Fruit fly (Drosophila melanogaster) whole organism, embryonic: ENCODE data around the gene CG32369.

ENCODE experiments used
- CG10209 ChIP-seq: fragments of 200-800 bp; sonication (Bioruptor generic); optimal IDR thresholded peaks from 3 replicates; lab custom pipeline; 2017; ENCODE audit warnings: missing biosample characterization, mild to moderate bottlenecking, missing genetic modification characterization, missing genetic modification reagents
- CG11504 ChIP-seq: fragments of 200-800 bp; sonication (Bioruptor generic); optimal IDR thresholded peaks from 3 replicates; lab custom pipeline; 2019; ENCODE audit warnings: missing biosample characterization, mild to moderate bottlenecking, missing genetic modification characterization, moderate library complexity
- CG12219 ChIP-seq: fragments of 200-800 bp; sonication (Bioruptor generic); optimal IDR thresholded peaks from 3 replicates; lab custom pipeline; 2018; ENCODE audit warnings: missing biosample characterization, mild to moderate bottlenecking, missing genetic modification characterization
- CG13296 ChIP-seq: fragments of 200-800 bp; sonication (Bioruptor generic); optimal IDR thresholded peaks from 3 replicates; lab custom pipeline; 2018; ENCODE audit warnings: missing biosample characterization, mild to moderate bottlenecking, missing genetic modification characterization
- CG14050 ChIP-seq: fragments of 200-800 bp; sonication (Bioruptor generic); IDR thresholded peaks from 3 replicates; pipeline ENCODE4 v1.3.6; 2022; ENCODE audit warnings: missing biosample characterization, missing genetic modification characterization
- CG1603 ChIP-seq: fragments of 200-800 bp; sonication (Bioruptor generic); optimal IDR thresholded peaks from 2 replicates; lab custom pipeline; 2019; ENCODE audit warnings: missing biosample characterization, mild to moderate bottlenecking, missing genetic modification characterization, moderate library complexity
- CG16779 ChIP-seq: fragments of 200-800 bp; sonication (Bioruptor generic); IDR thresholded peaks from 2 replicates; pipeline ENCODE4 v1.3.6; 2022; ENCODE audit warnings: missing biosample characterization, missing genetic modification characterization
- CG18011 ChIP-seq: fragments of 200-800 bp; sonication (Bioruptor generic); optimal IDR thresholded peaks from 2 replicates; lab custom pipeline; 2017; ENCODE audit warnings: missing biosample characterization, missing genetic modification characterization, mild to moderate bottlenecking, moderate library complexity, missing genotype
- CG18619 ChIP-seq: fragments of 200-800 bp; sonication (Bioruptor generic); optimal IDR thresholded peaks from 3 replicates; lab custom pipeline; 2017; ENCODE audit warnings: missing biosample characterization, mild to moderate bottlenecking, missing genetic modification characterization
- CG2116 ChIP-seq: fragments of 200-800 bp; sonication (Bioruptor generic); optimal IDR thresholded peaks from 3 replicates; lab custom pipeline; 2018; ENCODE audit warnings: missing biosample characterization, mild to moderate bottlenecking, missing genetic modification characterization
- CG2678 ChIP-seq: fragments of 200-800 bp; sonication (Bioruptor generic); optimal IDR thresholded peaks from 3 replicates; lab custom pipeline; 2019; ENCODE audit warnings: missing biosample characterization, mild to moderate bottlenecking, missing genetic modification characterization, moderate library complexity
- CG30020 ChIP-seq: fragments of 200-800 bp; optimal IDR thresholded peaks from 2 replicates; lab custom pipeline; 2019; ENCODE audit warnings: missing biosample characterization, mild to moderate bottlenecking, missing genetic modification characterization, moderate library complexity
- CG3281 ChIP-seq: fragments of 200-800 bp; sonication (Bioruptor generic); optimal IDR thresholded peaks from 3 replicates; lab custom pipeline; 2017; ENCODE audit warnings: missing biosample characterization, mild to moderate bottlenecking, missing genetic modification characterization
- CG33557 ChIP-seq: fragments of 200-800 bp; sonication (Bioruptor generic); optimal IDR thresholded peaks from 2 replicates; lab custom pipeline; 2019; ENCODE audit warnings: missing biosample characterization, mild to moderate bottlenecking, missing genetic modification characterization, moderate library complexity
- CG3995 ChIP-seq: fragments of 200-800 bp; sonication (Bioruptor generic); optimal IDR thresholded peaks from 3 replicates; lab custom pipeline; 2016; ENCODE audit warnings: missing biosample characterization, missing genetic modification characterization
- CG4360 ChIP-seq: fragments of 200-800 bp; sonication (Bioruptor generic); IDR thresholded peaks from 2 replicates; pipeline ENCODE4 v1.3.6; 2022; ENCODE audit warnings: missing biosample characterization, missing genetic modification characterization
- CG4820 ChIP-seq: fragments of 200-800 bp; sonication (Bioruptor generic); optimal IDR thresholded peaks from 3 replicates; lab custom pipeline; 2016; ENCODE audit warnings: missing biosample characterization, missing genetic modification characterization
- CG6689 ChIP-seq: fragments of 200-800 bp; sonication (Bioruptor generic); IDR thresholded peaks from 2 replicates; pipeline ENCODE4 v1.3.6; 2022; ENCODE audit warnings: missing biosample characterization, missing genetic modification characterization
- CG6791 ChIP-seq: fragments of 200-800 bp; sonication (Bioruptor generic); IDR thresholded peaks from 3 replicates; pipeline ENCODE4 v1.3.6; 2022; ENCODE audit warnings: missing biosample characterization, missing genetic modification characterization; ENCODE audit not compliant: partially characterized antibody
- CG7745 ChIP-seq: fragments of 200-800 bp; sonication (Bioruptor generic); optimal IDR thresholded peaks from 2 replicates; lab custom pipeline; 2018; ENCODE audit warnings: missing biosample characterization, mild to moderate bottlenecking, missing genetic modification characterization, moderate library complexity
- CG7839 ChIP-seq: fragments of 200-800 bp; sonication (Bioruptor generic); optimal IDR thresholded peaks from 3 replicates; lab custom pipeline; 2018; ENCODE audit warnings: missing biosample characterization, mild to moderate bottlenecking, missing genetic modification characterization, moderate library complexity
- CG8478 ChIP-seq: fragments of >200 bp; optimal IDR thresholded peaks from 2 replicates; lab custom pipeline; 2018
- CG9727 ChIP-seq: fragments of 200-800 bp; sonication (Bioruptor generic); optimal IDR thresholded peaks from 3 replicates; lab custom pipeline; 2017; ENCODE audit warnings: missing biosample characterization, mild to moderate bottlenecking, missing genetic modification characterization
- CkIIα-i1 ChIP-seq: fragments of 200-800 bp; sonication (Bioruptor generic); IDR thresholded peaks from 2 replicates; pipeline ENCODE4 v1.3.6; 2022; ENCODE audit warnings: missing biosample characterization, missing genetic modification characterization
- CoRest ChIP-seq: fragments of 200-800 bp; sonication (Bioruptor generic); optimal IDR thresholded peaks from 3 replicates; lab custom pipeline; 2018; ENCODE audit warnings: missing biosample characterization, mild to moderate bottlenecking, missing genetic modification characterization, moderate library complexity
- Dbx ChIP-seq: fragments of 200-800 bp; sonication (Bioruptor generic); IDR thresholded peaks from 3 replicates; pipeline ENCODE4 v1.3.6; 2022; ENCODE audit warnings: missing biosample characterization, missing genetic modification characterization
- Deaf1 ChIP-seq: fragments of 200-800 bp; optimal IDR thresholded peaks from 3 replicates; lab custom pipeline; 2019; ENCODE audit warnings: missing biosample characterization, mild to moderate bottlenecking, missing genetic modification characterization, moderate library complexity
- E2f1 ChIP-seq: fragments of 200-800 bp; sonication (Bioruptor generic); IDR thresholded peaks from 2 replicates; pipeline ENCODE4 v1.3.6; 2022; ENCODE audit warnings: missing biosample characterization, missing genetic modification characterization
- ERR ChIP-seq: fragments of 200-800 bp; sonication (Bioruptor generic); optimal IDR thresholded peaks from 2 replicates; lab custom pipeline; 2016; ENCODE audit warnings: missing biosample characterization, missing genetic modification characterization
- Eip74EF ChIP-seq, 2 experiments: fragments of 200-800 bp in 1 of 2; fragments of >200 bp in 1 of 2; sonication (Bioruptor generic) in 1 of 2; optimal IDR thresholded peaks; 2 replicates each; lab custom pipeline; 2017 to 2019; ENCODE audit warnings: missing biosample characterization in 2 of 2, missing genetic modification characterization in 2 of 2, mild to moderate bottlenecking in 1 of 2, moderate library complexity in 1 of 2
- Hmr ChIP-seq: fragments of 200-800 bp; sonication (Bioruptor generic); optimal IDR thresholded peaks from 3 replicates; lab custom pipeline; 2017; ENCODE audit warnings: mild to moderate bottlenecking, missing biosample characterization, missing genetic modification reagents, missing genetic modification characterization
- Hr51 ChIP-seq, 2 experiments: fragments of 200-800 bp; sonication (Bioruptor generic); optimal IDR thresholded peaks; 2 replicates in 1 of 2; 3 replicates in 1 of 2; lab custom pipeline; 2016 to 2018; ENCODE audit warnings: missing biosample characterization in 2 of 2, missing genetic modification characterization in 2 of 2, mild to moderate bottlenecking in 1 of 2, moderate library complexity in 1 of 2
- Lpt ChIP-seq: fragments of >200 bp; optimal IDR thresholded peaks from 2 replicates; lab custom pipeline; 2018; ENCODE audit warnings: missing biosample characterization, missing genetic modification characterization
- Med ChIP-seq: fragments of 200-800 bp; sonication (Bioruptor generic); peaks from one replicate; lab custom pipeline; 2016; ENCODE audit warnings: missing biosample characterization, missing genetic modification characterization, mild to moderate bottlenecking, inconsistent platforms, moderate library complexity
- Six4 ChIP-seq: fragments of 200-800 bp; sonication (Bioruptor generic); optimal IDR thresholded peaks from 2 replicates; lab custom pipeline; 2016; ENCODE audit warnings: missing biosample characterization, missing genetic modification characterization
- ase ChIP-seq: fragments of 200-800 bp; sonication (Bioruptor generic); IDR thresholded peaks from 3 replicates; pipeline ENCODE4 v1.3.6; 2022; ENCODE audit warnings: missing biosample characterization, missing genetic modification characterization
- ash1 ChIP-seq: fragments of 200-800 bp; sonication (Bioruptor generic); optimal IDR thresholded peaks from 2 replicates; lab custom pipeline; 2018; ENCODE audit warnings: missing biosample characterization, mild to moderate bottlenecking, missing genetic modification characterization
- crp ChIP-seq, 2 experiments: fragments of 200-800 bp; sonication (Bioruptor generic); optimal IDR thresholded peaks; 2 replicates in 1 of 2; 3 replicates in 1 of 2; lab custom pipeline; 2017; ENCODE audit warnings: missing biosample characterization in 2 of 2, missing genetic modification characterization in 2 of 2, mild to moderate bottlenecking in 1 of 2, moderate library complexity in 1 of 2
- eve ChIP-seq, 2 experiments: fragments of >200 bp; optimal IDR thresholded peaks; 2 replicates each; lab custom pipeline; 2017; ENCODE audit warnings: missing biosample characterization in 2 of 2, missing genetic modification characterization in 2 of 2
- eyg ChIP-seq: fragments of 200-800 bp; sonication (Bioruptor generic); optimal IDR thresholded peaks from 3 replicates; lab custom pipeline; 2016; ENCODE audit warnings: missing biosample characterization, missing genetic modification characterization
- gce ChIP-seq: fragments of 200-800 bp; sonication (Bioruptor generic); IDR thresholded peaks from 3 replicates; pipeline ENCODE4 v1.3.6; 2022; ENCODE audit warnings: missing biosample characterization, missing genetic modification characterization
- gcm ChIP-seq: fragments of 200-800 bp; sonication (Bioruptor generic); optimal IDR thresholded peaks from 2 replicates; lab custom pipeline; 2019; ENCODE audit warnings: missing biosample characterization, mild to moderate bottlenecking, missing genetic modification characterization, moderate library complexity
- lov ChIP-seq, 2 experiments: fragments of 200-800 bp in 1 of 2; fragments of >200 bp in 1 of 2; sonication (Bioruptor generic) in 1 of 2; IDR thresholded peaks in 1 of 2; optimal IDR thresholded peaks in 1 of 2; 2 replicates in 1 of 2; 3 replicates in 1 of 2; pipeline versions ENCODE4 v1.3.6 to Lab custom; 2017 to 2022; ENCODE audit warnings: missing biosample characterization in 1 of 2, missing genetic modification characterization in 1 of 2
- pb ChIP-seq: fragments of 200-800 bp; sonication (Bioruptor generic); optimal IDR thresholded peaks from 3 replicates; lab custom pipeline; 2016; ENCODE audit warnings: missing biosample characterization, missing genetic modification characterization
- pros ChIP-seq: fragments of 200-800 bp; sonication (Bioruptor generic); optimal IDR thresholded peaks from 3 replicates; lab custom pipeline; 2019; ENCODE audit warnings: missing biosample characterization, mild to moderate bottlenecking, missing genetic modification characterization, moderate library complexity
- pum ChIP-seq: fragments of 200-800 bp; sonication (Bioruptor generic); optimal IDR thresholded peaks from 2 replicates; lab custom pipeline; 2016; ENCODE audit warnings: missing biosample characterization, missing genetic modification characterization
- slou ChIP-seq: fragments of 200-800 bp; sonication (Bioruptor generic); optimal IDR thresholded peaks from 3 replicates; lab custom pipeline; 2016; ENCODE audit warnings: missing biosample characterization, missing genetic modification characterization
- stc ChIP-seq: fragments of 200-800 bp; sonication (Bioruptor generic); IDR thresholded peaks from 2 replicates; pipeline ENCODE4 v1.3.6; 2022; ENCODE audit warnings: missing biosample characterization, missing genetic modification characterization
- stwl ChIP-seq: fragments of 200-800 bp; sonication (Bioruptor generic); optimal IDR thresholded peaks from 3 replicates; lab custom pipeline; 2018; ENCODE audit warnings: missing biosample characterization, mild to moderate bottlenecking, missing genetic modification characterization, moderate library complexity
- toy ChIP-seq: fragments of 200-800 bp; sonication (Bioruptor generic); IDR thresholded peaks from 2 replicates; pipeline ENCODE4 v1.3.6; 2022; ENCODE audit warnings: missing biosample characterization, missing genetic modification characterization

The CG32369 gene

DNA sequence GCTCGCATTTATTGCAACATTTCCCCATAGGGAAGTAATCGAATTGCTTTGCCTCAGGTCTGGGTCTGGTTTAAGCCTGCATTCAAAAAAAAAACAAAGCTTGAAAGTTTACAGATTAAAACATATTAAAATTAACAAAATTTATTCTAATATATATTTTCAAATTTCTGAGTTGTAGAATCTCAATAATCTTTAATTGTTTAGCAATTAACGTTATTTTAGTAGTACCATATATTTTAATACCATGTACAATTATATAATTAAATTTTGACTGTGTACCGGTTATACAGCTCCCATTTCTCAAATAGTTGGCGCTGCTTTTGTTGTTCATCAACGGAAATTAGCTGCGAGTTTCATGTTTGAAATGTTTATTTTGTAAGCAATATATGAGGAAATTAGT lies 1.3 kb upstream of the CG32369 start (continued):
- TF ChIP-seq pros (GFP tag; lab: Kevin White, UChicago) = no peak
- TF ChIP-seq Lpt = no peak
- TF ChIP-seq ash1 = no peak
- no peak for TF ChIP-seq crp (GFP tag; optimal IDR thresholded peaks at IDR 0.05; lab: Kevin White, UChicago)
- no peak for TF ChIP-seq E2f1 (GFP tag; lab: Robert Waterston, UW)
- TF ChIP-seq CG4360 (GFP tag; lab: Robert Waterston, UW) = no peak
- peak in 1 of 2 experiments; percentile 37 for TF ChIP-seq eve (GFP tag; optimal IDR thresholded peaks at IDR 0.05; lab: Kevin White, UChicago)
- TF ChIP-seq CG2678 (tag; lab: Kevin White, UChicago) = peak; percentile 58
- peak in 1 of 2 experiments; percentile 92 for TF ChIP-seq Hr51 (GFP tag; optimal IDR thresholded peaks at IDR 0.05; lab: Kevin White, UChicago)
- TF ChIP-seq CG3995 (GFP tag; lab: Kevin White, UChicago) = no peak
- peak; percentile 60 for TF ChIP-seq CG7839 (tag; lab: Kevin White, UChicago)
- no peak for TF ChIP-seq CG16779 (GFP tag; lab: Robert Waterston, UW)
- TF ChIP-seq gce = no peak
- no peak for TF ChIP-seq toy (GFP tag; lab: Robert Waterston, UW)
- TF ChIP-seq Dbx (GFP tag; lab: Robert Waterston, UW) = no peak
- TF ChIP-seq CG2116 (GFP tag; lab: Kevin White, UChicago) = no peak
- TF ChIP-seq ase (GFP tag; lab: Robert Waterston, UW) = no peak; the same call in 2 of the 3 replicates
- TF ChIP-seq CG6689 = 0 out of 2 replicates have a peak, but pooled peaks have one; percentile 41
- TF ChIP-seq CG4820 (GFP tag; lab: Kevin White, UChicago) = no peak
- TF ChIP-seq slou = no peak
- TF ChIP-seq lov (optimal IDR thresholded peaks at IDR 0.05; lab: Kevin White, UChicago) = no peak
- TF ChIP-seq lov (GFP tag; IDR thresholded peaks at IDR 0.05; lab: Robert Waterston, UW) = no peak
- TF ChIP-seq Deaf1 (tag; lab: Kevin White, UChicago) = no peak
- TF ChIP-seq pb = no peak
- TF ChIP-seq CoRest = peak; percentile 54
- TF ChIP-seq Med (GFP tag; lab: Kevin White, UChicago) = no peak
- TF ChIP-seq CkIIα-i1 = no peak
- peak; percentile 32; the same call in 1 of the 3 replicates for TF ChIP-seq CG14050 (GFP tag; lab: Robert Waterston, UW)
- TF ChIP-seq CG12219 = no peak
- TF ChIP-seq stwl = no peak
- TF ChIP-seq CG3281 = no peak
- no peak for TF ChIP-seq Six4 (GFP tag; lab: Kevin White, UChicago)
- TF ChIP-seq stc (GFP tag; lab: Robert Waterston, UW) = peak; percentile 60; the same call in 1 of the 2 replicates
- TF ChIP-seq CG9727 = no peak
- TF ChIP-seq CG18011 = no peak
- no peak for TF ChIP-seq CG8478
- no peak for TF ChIP-seq CG33557 (GFP tag; lab: Kevin White, UChicago)
- TF ChIP-seq CG13296 = peak; percentile 13
- TF ChIP-seq ERR (GFP tag; lab: Kevin White, UChicago) = no peak
- peak; percentile 30 for TF ChIP-seq CG10209 (GFP tag; lab: Kevin White, UChicago)
- no peak for TF ChIP-seq CG6791 (GFP tag; lab: Robert Waterston, UW)
- TF ChIP-seq Hmr (GFP tag; lab: Kevin White, UChicago) = no peak
- no peak for TF ChIP-seq eyg (GFP tag; lab: Kevin White, UChicago)
- TF ChIP-seq Eip74EF (GFP tag; optimal IDR thresholded peaks at IDR 0.05; lab: Kevin White, UChicago) = peak in 1 of 2 experiments; percentile 81
- peak; percentile 9 for TF ChIP-seq CG18619 (GFP tag; lab: Kevin White, UChicago)
- TF ChIP-seq CG1603 (tag; lab: Kevin White, UChicago) = no peak
- TF ChIP-seq pum (GFP tag; lab: Kevin White, UChicago) = no peak
- no peak for TF ChIP-seq CG30020
- no peak for TF ChIP-seq CG7745 (tag; lab: Kevin White, UChicago)
- TF ChIP-seq gcm (GFP tag; lab: Kevin White, UChicago) = peak; percentile 25
- peak; percentile 77 for TF ChIP-seq CG11504 (tag; lab: Kevin White, UChicago)
